Fruit fly (Drosophila melanogaster): Measurements from ENCODE around the gene CG15019.

dm6 chr3L:4381529-4381928, 24.3 kb downstream of the CG15019 start, which contains the start of gene CG32240:
- TF ChIP-seq psq (GFP tag; optimal IDR thresholded peaks at IDR 0.05), result no peak
- no peak for TF ChIP-seq Dfd (GFP tag; optimal IDR thresholded peaks at IDR 0.05)
- TF ChIP-seq Hnf4 (GFP tag; optimal IDR thresholded peaks at IDR 0.05), result no peak
- no peak for TF ChIP-seq N (GFP tag; optimal IDR thresholded peaks at IDR 0.05)

Data from whole organism, wandering third instar larva.